Worm (Caenorhabditis elegans) whole organism, L3 larva: Measurements from ENCODE around the gene far-5.

ENCODE experiments used
- ZK546.5 ChIP-seq: sonication (generic microtip); optimal IDR thresholded peaks from 2 replicates; lab custom pipeline; 2017; ENCODE audit warnings: missing biosample characterization, missing genetic modification characterization
- aly-2 ChIP-seq: fragments of 150-350 bp; optimal IDR thresholded peaks from 2 replicates; lab custom pipeline; 2014; ENCODE audit warnings: missing biosample characterization, missing genetic modification characterization
- ama-1 ChIP-seq: fragments of 150-350 bp; optimal IDR thresholded peaks from 2 replicates; lab custom pipeline; 2018
- ceh-16 ChIP-seq: sonication (generic microtip); optimal IDR thresholded peaks from 2 replicates; lab custom pipeline; 2017; ENCODE audit warnings: missing biosample characterization, missing genetic modification characterization
- ceh-28 ChIP-seq: fragments of 150-350 bp; optimal IDR thresholded peaks from 2 replicates; lab custom pipeline; 2014; ENCODE audit warnings: missing biosample characterization, missing genetic modification reagents, missing genetic modification characterization
- ceh-82 ChIP-seq: fragments of 150-350 bp; optimal IDR thresholded peaks from 2 replicates; lab custom pipeline; 2014; ENCODE audit warnings: missing biosample characterization, missing genetic modification characterization
- ceh-9 ChIP-seq: sonication (generic microtip); optimal IDR thresholded peaks from 2 replicates; lab custom pipeline; 2018; ENCODE audit warnings: missing biosample characterization, missing genetic modification characterization
- daf-12 ChIP-seq: fragments of 150-350 bp; optimal IDR thresholded peaks from 2 replicates; lab custom pipeline; 2014; ENCODE audit warnings: missing biosample characterization, missing genetic modification reagents, missing genetic modification characterization
- egl-5 ChIP-seq: fragments of 150-350 bp; optimal IDR thresholded peaks from 2 replicates; lab custom pipeline; 2017; ENCODE audit warnings: missing biosample characterization, missing genetic modification reagents, missing genetic modification characterization, inconsistent platforms
- elt-2 ChIP-seq: sonication (generic microtip); optimal IDR thresholded peaks from 2 replicates; lab custom pipeline; 2016; ENCODE audit warnings: missing genetic modification reagents, mild to moderate bottlenecking, missing genetic modification characterization, missing compliant biosample characterization
- elt-3 ChIP-seq, 3 experiments: fragments of 150-350 bp in 1 of 3; sonication (generic microtip) in 2 of 3; optimal IDR thresholded peaks; 2 replicates in 2 of 3; 4 replicates in 1 of 3; lab custom pipeline; 2014 to 2017; ENCODE audit warnings: missing biosample characterization in 3 of 3, missing genetic modification characterization in 3 of 3
- fkh-10 ChIP-seq: sonication (generic microtip); optimal IDR thresholded peaks from 2 replicates; lab custom pipeline; 2017; ENCODE audit warnings: missing biosample characterization, missing genetic modification reagents, missing genetic modification characterization
- fkh-2 ChIP-seq: fragments of 150-350 bp; optimal IDR thresholded peaks from 2 replicates; lab custom pipeline; 2014; ENCODE audit warnings: missing biosample characterization, missing genetic modification reagents, missing genetic modification characterization
- fos-1 ChIP-seq: fragments of 150-350 bp; optimal IDR thresholded peaks from 2 replicates; lab custom pipeline; 2014; ENCODE audit warnings: missing biosample characterization, missing genetic modification characterization
- jun-1 ChIP-seq: fragments of 150-350 bp; optimal IDR thresholded peaks from 2 replicates; lab custom pipeline; 2014; ENCODE audit warnings: missing biosample characterization, missing genetic modification reagents, missing genetic modification characterization
- lin-15B ChIP-seq: fragments of 150-350 bp; optimal IDR thresholded peaks from 2 replicates; lab custom pipeline; 2014; ENCODE audit warnings: missing biosample characterization, missing genetic modification characterization
- lin-39 ChIP-seq: fragments of 150-350 bp; optimal IDR thresholded peaks from 2 replicates; lab custom pipeline; 2018; ENCODE audit warnings: missing biosample characterization, missing genetic modification reagents, missing genetic modification characterization
- lsy-12 ChIP-seq: sonication (generic microtip); optimal IDR thresholded peaks from 2 replicates; lab custom pipeline; 2016; ENCODE audit warnings: mild to moderate bottlenecking, missing genetic modification characterization, missing compliant biosample characterization
- mdl-1 ChIP-seq: fragments of 150-350 bp; optimal IDR thresholded peaks from 2 replicates; lab custom pipeline; 2014; ENCODE audit warnings: missing biosample characterization, missing genetic modification characterization
- mml-1 ChIP-seq: fragments of 150-350 bp; sonication (generic microtip); optimal IDR thresholded peaks from 3 replicates; lab custom pipeline; 2014; ENCODE audit warnings: missing biosample characterization, missing genetic modification characterization
- nfya-1 ChIP-seq: sonication (generic microtip); optimal IDR thresholded peaks from 2 replicates; lab custom pipeline; 2017; ENCODE audit warnings: missing genetic modification characterization, mild to moderate bottlenecking, missing compliant biosample characterization, antibody characterized with exemption, moderate library complexity; ENCODE audit not compliant: insufficient read depth
- nhr-11 ChIP-seq: fragments of 150-350 bp; optimal IDR thresholded peaks from 2 replicates; lab custom pipeline; 2014; ENCODE audit warnings: missing biosample characterization, missing genetic modification characterization
- nhr-12 ChIP-seq: fragments of 150-350 bp; optimal IDR thresholded peaks from 2 replicates; lab custom pipeline; 2014; ENCODE audit warnings: missing biosample characterization, missing genetic modification characterization
- nhr-237 ChIP-seq: fragments of 150-350 bp; optimal IDR thresholded peaks from 2 replicates; lab custom pipeline; 2014; ENCODE audit warnings: missing biosample characterization, missing genetic modification characterization
- nhr-25 ChIP-seq: sonication (generic microtip); optimal IDR thresholded peaks from 2 replicates; lab custom pipeline; 2017; ENCODE audit warnings: missing biosample characterization, missing genetic modification characterization
- nhr-28 ChIP-seq: fragments of 150-350 bp; optimal IDR thresholded peaks from 2 replicates; lab custom pipeline; 2014; ENCODE audit warnings: missing biosample characterization, missing genetic modification characterization
- nhr-43 ChIP-seq: sonication (generic microtip); optimal IDR thresholded peaks from 2 replicates; lab custom pipeline; 2016; ENCODE audit warnings: mild to moderate bottlenecking, missing genetic modification characterization, missing compliant biosample characterization; ENCODE audit not compliant: poor library complexity, severe bottlenecking
- nhr-67 ChIP-seq: fragments of 150-350 bp; optimal IDR thresholded peaks from 2 replicates; lab custom pipeline; 2014; ENCODE audit warnings: missing biosample characterization, missing genetic modification characterization
- nhr-76 ChIP-seq: fragments of 150-350 bp; sonication (generic microtip); optimal IDR thresholded peaks from 5 replicates; lab custom pipeline; 2014; ENCODE audit warnings: missing biosample characterization, missing genetic modification characterization
- pha-4 ChIP-seq: fragments of 150-350 bp; optimal IDR thresholded peaks from 2 replicates; lab custom pipeline; 2014; ENCODE audit warnings: missing biosample characterization, missing genetic modification reagents, missing genetic modification characterization
- sea-2 ChIP-seq: fragments of 150-350 bp; sonication (generic microtip); optimal IDR thresholded peaks from 4 replicates; lab custom pipeline; 2014; ENCODE audit warnings: missing biosample characterization, missing genetic modification reagents, missing genetic modification characterization
- skn-1 ChIP-seq: fragments of 150-350 bp; optimal IDR thresholded peaks from 2 replicates; lab custom pipeline; 2014; ENCODE audit warnings: missing biosample characterization, missing genetic modification characterization
- snpc-4 ChIP-seq: fragments of 150-350 bp; optimal IDR thresholded peaks from 2 replicates; lab custom pipeline; 2014; ENCODE audit warnings: missing biosample characterization, missing genetic modification characterization
- tbx-2 ChIP-seq: sonication (generic microtip); optimal IDR thresholded peaks from 2 replicates; lab custom pipeline; 2016; ENCODE audit warnings: mild to moderate bottlenecking, missing genetic modification characterization, missing compliant biosample characterization
- unc-39 ChIP-seq: sonication (generic microtip); optimal IDR thresholded peaks from 4 replicates; lab custom pipeline; 2017; ENCODE audit warnings: missing biosample characterization, missing genetic modification characterization
- unc-62 ChIP-seq: fragments of 150-350 bp; sonication (generic microtip); optimal IDR thresholded peaks from 4 replicates; lab custom pipeline; 2014; ENCODE audit warnings: missing biosample characterization, missing genetic modification reagents, missing genetic modification characterization
- zag-1 ChIP-seq: fragments of 150-350 bp; optimal IDR thresholded peaks from 2 replicates; lab custom pipeline; 2014; ENCODE audit warnings: missing biosample characterization, missing genetic modification characterization
- ztf-11 ChIP-seq: fragments of 150-350 bp; optimal IDR thresholded peaks from 2 replicates; lab custom pipeline; 2014; ENCODE audit warnings: missing biosample characterization, missing genetic modification characterization
- ztf-4 ChIP-seq: fragments of 150-350 bp; optimal IDR thresholded peaks from 2 replicates; lab custom pipeline; 2014; ENCODE audit warnings: missing biosample characterization, missing genetic modification characterization

Gene far-5

ce11 chrV:13006754-13007153 is 11.4 kb downstream of the far-5 start:
- TF ChIP-seq nhr-25 (tag; lab: Kevin White, UChicago) (no peak), ztf-4 (tag; lab: Kevin White, UChicago) (no peak), nhr-76 (tag; lab: Kevin White, UChicago) (no peak), tbx-2 (tag; lab: Kevin White, UChicago) (no peak), pha-4 (no peak), mml-1 (no peak), nfya-1 (no peak), unc-39 (tag; lab: Kevin White, UChicago) (no peak), ceh-28 (tag; lab: Kevin White, UChicago) (no peak), snpc-4 (tag; lab: Kevin White, UChicago) (no peak), nhr-43 (tag; lab: Kevin White, UChicago) (no peak), elt-2 (tag; lab: Kevin White, UChicago) (no peak), sea-2 (GFP tag; lab: Kevin White, UChicago) (no peak), mdl-1 (tag; lab: Kevin White, UChicago) (no peak), lin-15B (tag; lab: Kevin White, UChicago) (no peak), egl-5 (tag; lab: Kevin White, UChicago) (no peak), elt-3 (tag; optimal IDR thresholded peaks at IDR 0.05; lab: Kevin White, UChicago) (no peak), nhr-237 (tag; lab: Kevin White, UChicago) (no peak)

- TF ChIP-seq lin-15B (tag; lab: Kevin White, UChicago) (no peak), unc-39 (tag; lab: Kevin White, UChicago) (no peak), ztf-4 (tag; lab: Kevin White, UChicago) (no peak), ZK546.5 (no peak), tbx-2 (tag; lab: Kevin White, UChicago) (no peak), skn-1 (no peak), ceh-16 (no peak), mdl-1 (tag; lab: Kevin White, UChicago) (no peak), egl-5 (tag; lab: Kevin White, UChicago) (no peak), lin-39 (no peak), elt-3 (tag; optimal IDR thresholded peaks at IDR 0.05; lab: Kevin White, UChicago) (no peak), ama-1 (lab: Kevin White, UChicago) (no peak), nhr-67 (tag; lab: Kevin White, UChicago) (no peak), sea-2 (GFP tag; lab: Kevin White, UChicago) (no peak)
Observed at ce11 chrV:13008825-13009224, 13.5 kb downstream of the far-5 start, which contains the start of gene F15B9.10. TSS of gene F15B9.10 (minus strand) at chrV:13008925.

ce11 chrV:13009271-13009670 is 13.9 kb downstream of the far-5 start:
- TF ChIP-seq ztf-4 (tag; lab: Kevin White, UChicago) (no peak), nhr-43 (tag; lab: Kevin White, UChicago) (no peak), ceh-16 (no peak), jun-1 (tag; lab: Kevin White, UChicago) (no peak), skn-1 (no peak), nfya-1 (no peak), aly-2 (tag; lab: Kevin White, UChicago) (no peak), unc-62 (GFP tag; lab: Kevin White, UChicago) (no peak)

- TF ChIP-seq nhr-43 (tag; lab: Kevin White, UChicago) (no peak), zag-1 (no peak), ceh-82 (no peak), ztf-4 (tag; lab: Kevin White, UChicago) (no peak), ama-1 (lab: Kevin White, UChicago) (no peak), daf-12 (tag; lab: Kevin White, UChicago) (no peak), nfya-1 (peak; percentile 58), ceh-28 (tag; lab: Kevin White, UChicago) (peak; percentile 14), fos-1 (tag; lab: Kevin White, UChicago) (no peak), fkh-2 (tag; lab: Kevin White, UChicago) (no peak), egl-5 (tag; lab: Kevin White, UChicago) (peak; percentile 23), mdl-1 (tag; lab: Kevin White, UChicago) (no peak), nhr-25 (tag; lab: Kevin White, UChicago) (peak; percentile 1), nhr-237 (tag; lab: Kevin White, UChicago) (no peak), fkh-10 (GFP tag; lab: Kevin White, UChicago) (no peak), nhr-28 (tag; lab: Kevin White, UChicago) (no peak), ztf-11 (tag; lab: Kevin White, UChicago) (no peak), ceh-9 (no peak), elt-2 (tag; lab: Kevin White, UChicago) (peak; percentile 25), nhr-76 (tag; lab: Kevin White, UChicago) (no peak), unc-62 (GFP tag; lab: Kevin White, UChicago) (no peak), elt-3 (tag; optimal IDR thresholded peaks at IDR 0.05; lab: Kevin White, UChicago) (no peak), pha-4 (peak; percentile 2), skn-1 (no peak), nhr-12 (tag; lab: Kevin White, UChicago) (no peak), lsy-12 (tag; lab: Kevin White, UChicago) (no peak), tbx-2 (tag; lab: Kevin White, UChicago) (no peak), nhr-11 (tag; lab: Kevin White, UChicago) (no peak)
Observed at ce11 chrV:13009843-13010242, 14.5 kb downstream of the far-5 start.
